Fruit fly (Drosophila melanogaster) whole organism, embryonic: Measurements from ENCODE around the gene CG15406.
A peak's percentile ranks its signal among the peaks of the same experiment; 100 is the strongest.

Experiments
- ATbp ChIP-seq: fragments of 200-800 bp; sonication (Bioruptor generic); optimal IDR thresholded peaks from 2 replicates; lab custom pipeline; 2017; ENCODE audit warnings: missing biosample characterization, mild to moderate bottlenecking, missing genetic modification characterization, missing genetic modification reagents
- Atf6 ChIP-seq: fragments of 200-800 bp; sonication (Bioruptor generic); IDR thresholded peaks from 2 replicates; pipeline ENCODE4 v1.3.6; 2022; ENCODE audit warnings: missing biosample characterization, missing genetic modification characterization
- BEAF-32 ChIP-seq: fragments of 200-800 bp; sonication (Bioruptor generic); optimal IDR thresholded peaks from 3 replicates; lab custom pipeline; 2017; ENCODE audit warnings: missing biosample characterization, missing genetic modification characterization, mild to moderate bottlenecking, moderate library complexity, missing genetic modification reagents
- Bdp1 ChIP-seq: fragments of 200-800 bp; sonication (Bioruptor generic); optimal IDR thresholded peaks from 3 replicates; lab custom pipeline; 2016; ENCODE audit warnings: missing biosample characterization, missing genetic modification characterization
- CG10321 ChIP-seq: fragments of 200-800 bp; sonication (Bioruptor generic); IDR thresholded peaks from 2 replicates; pipeline ENCODE4 v1.3.6; 2022; ENCODE audit warnings: missing biosample characterization, missing genetic modification characterization
- CG10565 ChIP-seq: fragments of 200-800 bp; sonication (Bioruptor generic); optimal IDR thresholded peaks from 3 replicates; lab custom pipeline; 2016; ENCODE audit warnings: missing biosample characterization, mild to moderate bottlenecking, missing genetic modification characterization
- CG12391 ChIP-seq: fragments of 200-800 bp; sonication (Bioruptor generic); optimal IDR thresholded peaks from 3 replicates; lab custom pipeline; 2018; ENCODE audit warnings: missing biosample characterization, mild to moderate bottlenecking, missing genetic modification characterization, moderate library complexity
- CG14860 ChIP-seq: fragments of 200-800 bp; sonication (Bioruptor generic); IDR thresholded peaks from 3 replicates; pipeline ENCODE4 v1.3.6; 2022; ENCODE audit warnings: missing biosample characterization, missing genetic modification characterization; ENCODE audit not compliant: partially characterized antibody
- CG15479 ChIP-seq: fragments of 200-800 bp; sonication (Bioruptor generic); optimal IDR thresholded peaks from 3 replicates; lab custom pipeline; 2019; ENCODE audit warnings: missing biosample characterization, mild to moderate bottlenecking, missing genetic modification characterization, moderate library complexity
- CG17568 ChIP-seq: fragments of 200-800 bp; sonication (Bioruptor generic); optimal IDR thresholded peaks from 2 replicates; lab custom pipeline; 2018; ENCODE audit warnings: missing biosample characterization, mild to moderate bottlenecking, missing genetic modification characterization, moderate library complexity
- CG2199 ChIP-seq: fragments of 200-800 bp; sonication (Bioruptor generic); IDR thresholded peaks from 3 replicates; pipeline ENCODE4 v1.3.6; 2022; ENCODE audit warnings: missing biosample characterization, missing genetic modification characterization
- CG31365 ChIP-seq: fragments of 200-800 bp; sonication (Bioruptor generic); optimal IDR thresholded peaks from 2 replicates; lab custom pipeline; 2018; ENCODE audit warnings: missing biosample characterization, mild to moderate bottlenecking, missing genetic modification characterization
- CG31388 ChIP-seq: fragments of 200-800 bp; sonication (Bioruptor generic); optimal IDR thresholded peaks from 2 replicates; lab custom pipeline; 2016; ENCODE audit warnings: missing biosample characterization, missing genetic modification characterization
- CG32772 ChIP-seq: fragments of 200-800 bp; sonication (Bioruptor generic); IDR thresholded peaks from 2 replicates; pipeline ENCODE4 v1.3.6; 2022; ENCODE audit warnings: missing biosample characterization, missing genetic modification characterization
- CG4424 ChIP-seq: fragments of 200-800 bp; sonication (Bioruptor generic); optimal IDR thresholded peaks from 3 replicates; lab custom pipeline; 2016; ENCODE audit warnings: missing biosample characterization, missing genetic modification characterization
- CG6272 ChIP-seq: fragments of 200-800 bp; sonication (Bioruptor generic); IDR thresholded peaks from 2 replicates; pipeline ENCODE4 v1.3.6; 2022; ENCODE audit warnings: missing biosample characterization, missing genetic modification characterization
- Deaf1 ChIP-seq: fragments of 200-800 bp; optimal IDR thresholded peaks from 3 replicates; lab custom pipeline; 2019; ENCODE audit warnings: missing biosample characterization, mild to moderate bottlenecking, missing genetic modification characterization, moderate library complexity
- Dll ChIP-seq: fragments of 200-800 bp; sonication (Bioruptor generic); IDR thresholded peaks from 4 replicates; pipeline ENCODE4 v1.3.6; 2022; ENCODE audit warnings: missing biosample characterization, missing genetic modification characterization; ENCODE audit not compliant: partially characterized antibody
- Doc2 ChIP-seq: fragments of 200-800 bp; sonication (Bioruptor generic); IDR thresholded peaks from 2 replicates; pipeline ENCODE4 v1.3.6; 2022; ENCODE audit warnings: missing biosample characterization, missing genetic modification characterization
- HHEX ChIP-seq: fragments of 200-800 bp; sonication (Bioruptor generic); optimal IDR thresholded peaks from 3 replicates; lab custom pipeline; 2017; ENCODE audit warnings: missing biosample characterization, mild to moderate bottlenecking, missing genetic modification characterization, missing genetic modification reagents
- Hr78 ChIP-seq, 2 experiments: fragments of 200-800 bp in 1 of 2; fragments of >200 bp in 1 of 2; sonication (Bioruptor generic) in 1 of 2; optimal IDR thresholded peaks; 2 replicates each; lab custom pipeline; 2017 to 2019; ENCODE audit warnings: missing biosample characterization in 2 of 2, missing genetic modification characterization in 2 of 2, mild to moderate bottlenecking in 1 of 2, moderate library complexity in 1 of 2
- Lpt ChIP-seq: fragments of >200 bp; optimal IDR thresholded peaks from 2 replicates; lab custom pipeline; 2018; ENCODE audit warnings: missing biosample characterization, missing genetic modification characterization
- Mrtf ChIP-seq: fragments of 200-800 bp; sonication (Bioruptor generic); IDR thresholded peaks from 3 replicates; pipeline ENCODE4 v1.3.6; 2022; ENCODE audit warnings: missing biosample characterization, missing genetic modification characterization
- Rx ChIP-seq: fragments of 200-800 bp; sonication (Bioruptor generic); IDR thresholded peaks from 2 replicates; pipeline ENCODE4 v1.3.6; 2022; ENCODE audit warnings: missing biosample characterization, missing genetic modification characterization
- bowl ChIP-seq: fragments of 200-800 bp; sonication (Bioruptor generic); IDR thresholded peaks from 2 replicates; pipeline ENCODE4 v1.3.6; 2022; ENCODE audit warnings: missing biosample characterization, missing genetic modification characterization
- br ChIP-seq: fragments of >200 bp; optimal IDR thresholded peaks from 2 replicates; lab custom pipeline; 2017
- cg ChIP-seq: fragments of 200-800 bp; sonication (Bioruptor generic); optimal IDR thresholded peaks from 3 replicates; lab custom pipeline; 2019; ENCODE audit warnings: missing biosample characterization, mild to moderate bottlenecking, missing genetic modification characterization, moderate library complexity
- chn ChIP-seq: fragments of 200-800 bp; sonication (Bioruptor generic); optimal IDR thresholded peaks from 2 replicates; lab custom pipeline; 2016; ENCODE audit warnings: missing biosample characterization, missing genetic modification characterization
- crol ChIP-seq: fragments of 200-800 bp; sonication (Bioruptor generic); IDR thresholded peaks from 2 replicates; pipeline ENCODE4 v1.3.6; 2022; ENCODE audit warnings: missing biosample characterization, missing genetic modification characterization
- eve ChIP-seq, 2 experiments: fragments of >200 bp; optimal IDR thresholded peaks; 2 replicates each; lab custom pipeline; 2017; ENCODE audit warnings: missing biosample characterization in 2 of 2, missing genetic modification characterization in 2 of 2
- fd96Cb ChIP-seq: fragments of 200-800 bp; sonication (Bioruptor generic); optimal IDR thresholded peaks from 2 replicates; lab custom pipeline; 2018; ENCODE audit warnings: missing biosample characterization, mild to moderate bottlenecking, missing genetic modification characterization, moderate library complexity
- ftz-f1 ChIP-seq: fragments of 200-800 bp; sonication (Bioruptor generic); optimal IDR thresholded peaks from 2 replicates; lab custom pipeline; 2016; ENCODE audit warnings: missing biosample characterization, missing genetic modification characterization
- gce ChIP-seq: fragments of 200-800 bp; sonication (Bioruptor generic); IDR thresholded peaks from 3 replicates; pipeline ENCODE4 v1.3.6; 2022; ENCODE audit warnings: missing biosample characterization, missing genetic modification characterization
- gfzf ChIP-seq: fragments of 200-800 bp; sonication (Bioruptor generic); optimal IDR thresholded peaks from 2 replicates; lab custom pipeline; 2016; ENCODE audit warnings: missing biosample characterization, mild to moderate bottlenecking, missing genetic modification characterization, moderate library complexity
- hkb ChIP-seq, 2 experiments: fragments of 200-800 bp in 1 of 2; fragments of >200 bp in 1 of 2; sonication (Bioruptor generic) in 1 of 2; IDR thresholded peaks in 1 of 2; optimal IDR thresholded peaks in 1 of 2; 2 replicates each; pipeline versions ENCODE4 v1.3.6 to Lab custom; 2017 to 2022; ENCODE audit warnings: missing biosample characterization in 1 of 2, missing genetic modification characterization in 1 of 2
- knrl ChIP-seq: fragments of 200-800 bp; sonication (Bioruptor generic); IDR thresholded peaks from 3 replicates; pipeline ENCODE4 v1.3.6; 2022; ENCODE audit warnings: missing biosample characterization, missing genetic modification characterization; ENCODE audit not compliant: partially characterized antibody
- lola ChIP-seq, 3 experiments: fragments of >200 bp in 2 of 3; fragments of 200-800 bp in 1 of 3; sonication (Bioruptor generic) in 1 of 3; optimal IDR thresholded peaks; 2 replicates each; lab custom pipeline; 2017 to 2019; ENCODE audit warnings: missing biosample characterization in 3 of 3, missing genetic modification characterization in 3 of 3, mild to moderate bottlenecking in 1 of 3, moderate library complexity in 1 of 3
- lov ChIP-seq, 2 experiments: fragments of 200-800 bp in 1 of 2; fragments of >200 bp in 1 of 2; sonication (Bioruptor generic) in 1 of 2; IDR thresholded peaks in 1 of 2; optimal IDR thresholded peaks in 1 of 2; 2 replicates in 1 of 2; 3 replicates in 1 of 2; pipeline versions ENCODE4 v1.3.6 to Lab custom; 2017 to 2022; ENCODE audit warnings: missing biosample characterization in 1 of 2, missing genetic modification characterization in 1 of 2
- mam ChIP-seq: fragments of 200-800 bp; sonication (Bioruptor generic); optimal IDR thresholded peaks from 3 replicates; lab custom pipeline; 2016; ENCODE audit warnings: missing biosample characterization, missing genetic modification characterization
- nerfin-1 ChIP-seq: fragments of 200-800 bp; sonication (Bioruptor generic); optimal IDR thresholded peaks from 3 replicates; lab custom pipeline; 2019; ENCODE audit warnings: missing biosample characterization, mild to moderate bottlenecking, missing genetic modification characterization, moderate library complexity
- nom ChIP-seq: fragments of 200-800 bp; sonication (Bioruptor generic); optimal IDR thresholded peaks from 2 replicates; lab custom pipeline; 2017; ENCODE audit warnings: missing biosample characterization, missing genetic modification characterization, mild to moderate bottlenecking, moderate library complexity, missing genetic modification reagents
- pan ChIP-seq, 4 experiments: fragments of >200 bp in 3 of 4; fragments of 200-800 bp in 1 of 4; sonication (Bioruptor generic) in 1 of 4; optimal IDR thresholded peaks in 3 of 4; IDR thresholded peaks in 1 of 4; 2 replicates each; pipeline versions ENCODE4 v1.3.6 to Lab custom; 2017 to 2022; ENCODE audit warnings: missing biosample characterization in 2 of 4, missing genetic modification characterization in 2 of 4, mixed read lengths in 1 of 4
- pho ChIP-seq: fragments of 200-800 bp; sonication (Bioruptor generic); optimal IDR thresholded peaks from 2 replicates; lab custom pipeline; 2016; ENCODE audit warnings: missing biosample characterization, missing genetic modification characterization
- salm ChIP-seq: fragments of 200-800 bp; sonication (Bioruptor generic); optimal IDR thresholded peaks from 2 replicates; lab custom pipeline; 2018; ENCODE audit warnings: missing biosample characterization, mild to moderate bottlenecking, missing genetic modification characterization
- so ChIP-seq: fragments of 200-800 bp; sonication (Bioruptor generic); IDR thresholded peaks from 3 replicates; pipeline ENCODE4 v1.3.6; 2022; ENCODE audit warnings: missing biosample characterization, missing genetic modification characterization
- sug ChIP-seq: fragments of 200-800 bp; optimal IDR thresholded peaks from 2 replicates; lab custom pipeline; 2019; ENCODE audit warnings: missing biosample characterization, mild to moderate bottlenecking, missing genetic modification characterization, moderate library complexity
- tgo ChIP-seq: fragments of 200-800 bp; sonication (Bioruptor generic); IDR thresholded peaks from 3 replicates; pipeline ENCODE4 v1.3.6; 2022; ENCODE audit warnings: missing biosample characterization, missing genetic modification characterization
- z ChIP-seq: fragments of 200-800 bp; sonication (Bioruptor generic); IDR thresholded peaks from 3 replicates; pipeline ENCODE4 v1.3.6; 2022; ENCODE audit warnings: missing biosample characterization, missing genetic modification characterization

Gene CG15406

DNA sequence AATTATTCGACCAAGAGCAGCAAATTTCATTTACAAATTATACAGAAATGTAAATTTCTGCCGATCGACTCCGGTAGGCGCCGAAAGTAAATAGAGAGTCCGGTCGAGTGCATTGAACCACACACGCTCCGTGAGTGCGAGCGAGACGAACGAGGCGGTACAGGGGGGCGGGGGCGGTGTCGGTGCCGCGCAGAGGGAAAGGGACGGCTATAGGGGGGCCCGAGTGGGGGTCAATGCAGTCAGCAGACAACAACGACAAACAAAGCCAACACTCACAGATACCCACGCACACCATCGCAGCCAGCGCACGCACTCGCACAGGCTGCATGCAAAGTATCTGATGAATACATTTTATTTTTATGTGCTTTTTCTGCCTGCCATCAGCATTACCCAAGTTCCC is 30.4 kb downstream of the CG15406 start (continued):
- TF ChIP-seq Lpt (GFP tag; lab: Kevin White, UChicago) (no peak), CG31388 (no peak), CG10321 (GFP tag; lab: Robert Waterston, UW) (peak; percentile 91), CG32772 (no peak), Dll (GFP tag; lab: Robert Waterston, UW) (no peak), ftz-f1 (no peak), crol (GFP tag; lab: Robert Waterston, UW) (peak; percentile 97), nerfin-1 (tag; lab: Kevin White, UChicago) (no peak), tgo (GFP tag; lab: Robert Waterston, UW) (0 out of 3 replicates have a peak, but pooled peaks have one; percentile 22), Deaf1 (tag; lab: Kevin White, UChicago) (peak; percentile 31), cg (GFP tag; lab: Kevin White, UChicago) (peak; percentile 74), gce (GFP tag; lab: Robert Waterston, UW) (peak; percentile 43; the same call in 1 of the 3 replicates), CG31365 (no peak), Hr78 (GFP tag; optimal IDR thresholded peaks at IDR 0.05; lab: Kevin White, UChicago) (peak in 1 of 2 experiments; percentile 96), knrl (0 out of 3 replicates have a peak, but pooled peaks have one; percentile 7), ATbp (GFP tag; lab: Kevin White, UChicago) (peak; percentile 21), CG6272 (GFP tag; lab: Robert Waterston, UW) (0 out of 2 replicates have a peak, but pooled peaks have one; percentile 10), lov (optimal IDR thresholded peaks at IDR 0.05; lab: Kevin White, UChicago) (no peak), lov (GFP tag; IDR thresholded peaks at IDR 0.05; lab: Robert Waterston, UW) (0 out of 3 replicates have a peak, but pooled peaks have one; percentile 13), bowl (GFP tag; lab: Robert Waterston, UW) (no peak), sug (tag; lab: Kevin White, UChicago) (peak; percentile 55), z (GFP tag; lab: Robert Waterston, UW) (peak; percentile 83), Rx (GFP tag; lab: Robert Waterston, UW) (no peak), Bdp1 (GFP tag; lab: Kevin White, UChicago) (no peak), CG2199 (GFP tag; lab: Robert Waterston, UW) (0 out of 3 replicates have a peak, but pooled peaks have one; percentile 19), so (0 out of 3 replicates have a peak, but pooled peaks have one; percentile 26), CG17568 (GFP tag; lab: Kevin White, UChicago) (no peak), nom (GFP tag; lab: Kevin White, UChicago) (peak; percentile 31), pan (optimal IDR thresholded peaks at IDR 0.05; lab: Kevin White, UChicago) (no peak), pan (GFP tag; optimal IDR thresholded peaks at IDR 0.05 in 1 of 2, IDR thresholded peaks at IDR 0.05 in 1 of 2) (peak in 1 of 2 experiments; percentile 49), CG12391 (tag; lab: Kevin White, UChicago) (no peak)

dm6 chr2L:3341231-3341935 is 32.4 kb downstream of the CG15406 start:
- TF ChIP-seq salm (tag; lab: Kevin White, UChicago) (no peak), Mrtf (GFP tag; lab: Robert Waterston, UW) (no peak), Doc2 (GFP tag; lab: Robert Waterston, UW) (no peak), gfzf (GFP tag; lab: Kevin White, UChicago) (no peak), Atf6 (GFP tag; lab: Robert Waterston, UW) (no peak), lola (GFP tag; optimal IDR thresholded peaks at IDR 0.05; lab: Kevin White, UChicago) (peak in 1 of 3 experiments; percentile 15), CG10565 (GFP tag; lab: Kevin White, UChicago) (no peak), CG15479 (GFP tag; lab: Kevin White, UChicago) (no peak), hkb (optimal IDR thresholded peaks at IDR 0.05; lab: Kevin White, UChicago) (no peak), hkb (GFP tag; IDR thresholded peaks at IDR 0.05; lab: Robert Waterston, UW) (peak; percentile 38; the same call in 1 of the 2 replicates), BEAF-32 (no peak), HHEX (GFP tag; lab: Kevin White, UChicago) (no peak), mam (GFP tag; lab: Kevin White, UChicago) (no peak), chn (no peak), CG14860 (GFP tag; lab: Robert Waterston, UW) (no peak), br (lab: Kevin White, UChicago) (no peak), eve (GFP tag; optimal IDR thresholded peaks at IDR 0.05; lab: Kevin White, UChicago) (peak in 1 of 2 experiments; percentile 21), fd96Cb (tag; lab: Kevin White, UChicago) (peak; percentile 1), CG4424 (GFP tag; lab: Kevin White, UChicago) (no peak), pho (GFP tag; lab: Kevin White, UChicago) (no peak)
